Worm (Caenorhabditis elegans) whole organism, dauer: ENCODE measurements around the gene T11F9.1.
"Not testable (repeated sequence)": the region's sequence is repeated elsewhere in the genome, so short reads cannot be mapped to it uniquely, and the experiment has no call there.

Experiments used
- unc-62 ChIP-seq: sonication (generic microtip); optimal IDR thresholded peaks from 2 replicates; lab custom pipeline; 2017; ENCODE audit warnings: missing biosample characterization, missing genetic modification reagents, missing genetic modification characterization

Gene T11F9.1

DNA sequence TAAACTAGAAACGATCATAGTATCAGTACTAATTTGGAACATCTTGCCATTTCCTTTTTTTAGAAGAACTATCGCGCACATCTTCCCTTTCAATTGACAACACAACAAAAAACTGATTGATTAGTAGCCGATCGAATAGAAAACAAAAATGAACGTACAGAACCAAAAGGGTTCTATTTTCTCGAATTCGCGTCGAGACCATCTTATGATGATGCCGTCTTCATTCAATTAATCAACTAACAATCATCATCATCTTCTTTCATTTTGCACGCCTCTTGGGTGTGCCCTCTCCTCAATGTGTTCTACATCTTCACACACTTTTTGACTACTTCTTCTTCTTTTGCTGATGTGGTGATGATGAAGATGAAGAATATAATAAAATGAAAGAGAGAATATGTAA, 40.4 kb downstream of the T11F9.1 start:
- TF ChIP-seq unc-62 = no peak

ce11 chrV:11500980-11501379, 41.6 kb downstream of the T11F9.1 start:
- no peak for TF ChIP-seq unc-62

ce11 chrV:11503081-11503751, 43.9 kb downstream of the T11F9.1 start, which contains the start of gene C55A6.12:
Gene C55A6.12, minus strand, starts transcription at chrV:11503131.
- TF ChIP-seq unc-62 = no peak

- TF ChIP-seq unc-62 = not testable (repeated sequence)
Observed at ce11 chrV:11504853-11505397, 45.6 kb downstream of the T11F9.1 start, which contains the start of the genes C55A6.1 and C55A6.10. Gene C55A6.1, minus strand, starts transcription at chrV:11504968. Gene C55A6.10, plus strand, starts transcription at chrV:11505347.

- no peak for TF ChIP-seq unc-62
Observed at ce11 chrV:11506347-11506746, 47.0 kb downstream of the T11F9.1 start.

DNA sequence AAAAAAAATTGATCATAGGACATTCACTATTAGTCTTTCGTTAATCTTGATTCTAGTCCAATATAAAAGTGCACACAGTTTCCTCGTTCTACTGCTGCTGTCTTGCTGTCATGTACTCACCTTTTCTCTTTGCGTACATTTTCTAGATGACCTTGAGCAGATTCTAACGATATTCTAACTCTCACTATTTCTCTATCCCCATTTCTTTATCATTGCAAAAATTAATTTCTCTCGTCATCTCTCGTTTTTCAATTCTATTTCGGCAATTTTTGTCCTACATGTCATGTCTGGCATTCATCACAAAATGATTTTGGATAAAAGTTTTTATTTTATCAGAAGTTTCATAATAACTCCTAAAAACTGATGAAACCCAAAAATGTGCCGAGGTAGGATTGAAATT, 49.4 kb downstream of the T11F9.1 start, which contains the start of gene ttll-5:
ttll-5 (plus strand) TSS at position 288 of the 400 bp plus-strand sequence.
- no peak for TF ChIP-seq unc-62
